Fruit fly (Drosophila melanogaster) S2 (cell line): ENCODE measurements around the gene aralar1.
A peak's percentile ranks its signal among the peaks of the same experiment; 100 is the strongest.

Source experiments
- CG8478 ChIP-seq: fragments of >200 bp; optimal IDR thresholded peaks from 2 replicates; lab custom pipeline; 2018
- CTCF ChIP-seq, 2 experiments: fragments of >200 bp; optimal IDR thresholded peaks; 2 replicates each; lab custom pipeline; 2018

The aralar1 gene

dm6 chr3R:30431258-30432114, 24.2 kb downstream of the aralar1 start, which contains the start of gene CG15534:
CG15534 (plus strand) TSS chr3R:30432064.
- no peak for TF ChIP-seq CG8478
- no peak for TF ChIP-seq CTCF (optimal IDR thresholded peaks at IDR 0.05; lab: Kevin White, UChicago)

DNA sequence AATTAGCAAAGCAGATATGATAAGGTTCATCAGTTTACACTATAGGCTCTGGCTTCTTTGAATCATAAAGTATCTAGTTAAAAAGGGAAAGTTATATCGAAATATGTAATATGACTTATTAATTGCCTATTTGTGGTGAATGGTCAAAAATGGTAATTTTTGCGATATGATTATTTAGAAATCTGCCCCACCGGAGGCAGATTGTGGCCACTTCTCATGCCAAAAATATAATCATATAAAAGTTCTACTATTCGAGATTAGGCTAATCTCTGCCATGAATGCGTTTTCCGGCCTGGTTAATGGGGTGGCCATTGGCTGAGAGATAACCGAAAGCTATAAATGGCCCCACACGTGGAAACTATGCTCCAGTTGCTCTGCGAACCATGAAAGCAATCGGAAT, 27.2 kb downstream of the aralar1 start, which contains the start of gene CG15533:
CG15533 (plus strand) TSS at position 362 of the 400 bp plus-strand sequence.
- TF ChIP-seq CTCF (optimal IDR thresholded peaks at IDR 0.05; lab: Kevin White, UChicago) (no peak), CG8478 (no peak)

DNA sequence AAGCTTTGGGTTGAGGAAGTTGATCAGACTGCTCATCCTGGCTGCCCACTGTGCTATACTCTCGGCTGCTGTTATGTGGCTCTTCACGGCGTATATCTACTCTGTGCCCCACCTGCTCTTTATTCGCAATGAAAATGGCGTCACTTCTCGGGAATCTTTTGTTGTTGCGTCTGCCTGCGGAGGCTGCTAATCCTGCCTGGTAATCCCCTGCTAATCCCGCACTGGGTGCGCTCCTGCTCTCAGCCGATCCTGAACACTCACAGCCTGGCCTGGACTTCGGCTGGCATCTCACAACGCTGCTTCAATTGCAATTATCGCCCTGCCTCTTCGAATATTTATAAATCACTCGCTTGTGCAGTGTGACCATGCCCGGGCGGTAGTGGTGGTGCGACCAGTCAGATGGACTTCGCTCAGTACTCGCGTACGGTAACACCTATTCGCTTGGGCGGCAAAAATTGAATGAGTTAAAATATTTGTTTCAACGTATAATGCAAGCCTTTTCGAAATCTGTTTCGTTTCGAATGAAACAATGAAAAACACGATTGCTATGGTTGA, 27.8 kb downstream of the aralar1 start, which contains the start of gene CG2218:
CG2218 (minus strand) TSS at position 472 of the 555 bp plus-strand sequence.
- TF ChIP-seq CTCF (optimal IDR thresholded peaks at IDR 0.05; lab: Kevin White, UChicago) (peak; percentile 1 to 44), CG8478 (no peak)

DNA sequence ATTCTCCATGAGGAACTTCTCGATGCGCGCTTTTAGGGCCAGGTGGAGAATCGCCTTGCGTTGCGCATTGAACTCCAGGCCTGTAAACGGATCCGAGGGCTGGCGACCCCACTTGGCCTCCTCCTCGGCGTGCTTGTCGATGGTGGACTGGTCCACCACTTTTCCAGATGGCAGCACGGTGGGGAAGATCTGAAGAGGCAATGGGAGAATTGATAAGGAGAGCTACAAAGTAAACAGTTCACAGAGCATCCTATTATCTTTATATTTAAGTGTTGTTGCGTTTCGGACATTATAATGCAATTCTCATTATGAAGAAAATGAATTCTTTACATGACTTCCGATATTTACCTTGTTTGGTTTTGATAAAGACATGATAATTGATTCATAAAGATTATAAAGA, 29.0 kb downstream of the aralar1 start:
- no peak for TF ChIP-seq CG8478
- TF ChIP-seq CTCF (optimal IDR thresholded peaks at IDR 0.05; lab: Kevin White, UChicago): no peak

DNA sequence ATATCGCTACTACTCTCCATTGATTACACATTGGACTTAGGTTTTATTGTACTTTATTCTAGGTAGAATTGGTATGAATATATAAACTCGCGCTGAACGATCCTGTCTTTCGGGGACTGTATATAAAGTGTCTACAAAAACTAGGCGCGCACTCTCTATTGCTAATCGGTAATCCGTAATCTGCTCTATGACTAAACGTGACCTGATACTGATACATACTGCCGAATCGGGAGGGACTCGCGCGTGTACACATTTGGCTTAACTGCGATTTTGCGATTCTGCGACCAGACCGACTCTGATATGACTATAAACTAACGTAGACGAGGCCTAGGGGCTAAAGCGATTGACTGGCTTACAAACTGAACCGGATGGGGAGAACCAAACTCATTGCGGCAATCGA, 30.0 kb downstream of the aralar1 start:
- no peak for TF ChIP-seq CG8478
- no peak for TF ChIP-seq CTCF (optimal IDR thresholded peaks at IDR 0.05; lab: Kevin White, UChicago)

DNA sequence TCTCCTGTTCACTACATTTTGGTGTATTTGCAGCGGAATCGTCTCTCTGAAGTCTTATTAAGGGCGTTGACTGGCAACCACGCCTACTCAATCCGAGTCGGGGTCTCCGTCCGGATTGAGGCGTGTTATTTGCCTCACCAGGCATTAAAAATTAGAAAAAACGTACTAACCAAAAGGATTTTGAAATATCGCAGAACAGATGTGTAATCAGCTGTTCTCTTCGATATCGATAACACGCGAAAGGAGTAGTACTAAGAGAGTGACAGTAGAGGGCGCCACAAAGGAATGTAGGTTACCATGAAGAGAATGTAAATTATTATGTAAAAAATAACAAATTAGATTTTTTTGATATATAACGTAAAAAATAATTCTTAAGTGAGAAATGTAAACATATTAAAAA, 30.7 kb downstream of the aralar1 start, which contains the start of gene CG15536:
CG15536 (minus strand) TSS at position 170 of the 400 bp plus-strand sequence.
- no peak for TF ChIP-seq CG8478
- TF ChIP-seq CTCF (optimal IDR thresholded peaks at IDR 0.05; lab: Kevin White, UChicago): peak; percentile 82 to 90

- TF ChIP-seq CTCF (optimal IDR thresholded peaks at IDR 0.05; lab: Kevin White, UChicago): peak in 1 of 2 experiments; percentile 42
- TF ChIP-seq CG8478: no peak
Observed at dm6 chr3R:30423695-30424094, 32.0 kb downstream of the aralar1 start, which contains the start of the genes CG15535 and mRpS18C. CG15535 (minus strand) TSS chr3R:30423929. mRpS18C (plus strand) TSS chr3R:30423974.

- no peak for TF ChIP-seq CTCF (optimal IDR thresholded peaks at IDR 0.05; lab: Kevin White, UChicago)
- TF ChIP-seq CG8478: no peak
Observed at dm6 chr3R:30422871-30423270, 32.8 kb downstream of the aralar1 start, which contains the start of the genes CG2217 and CG42740. CG2217 (minus strand) TSS chr3R:30422971. CG42740 (minus strand) TSS chr3R:30422971.

DNA sequence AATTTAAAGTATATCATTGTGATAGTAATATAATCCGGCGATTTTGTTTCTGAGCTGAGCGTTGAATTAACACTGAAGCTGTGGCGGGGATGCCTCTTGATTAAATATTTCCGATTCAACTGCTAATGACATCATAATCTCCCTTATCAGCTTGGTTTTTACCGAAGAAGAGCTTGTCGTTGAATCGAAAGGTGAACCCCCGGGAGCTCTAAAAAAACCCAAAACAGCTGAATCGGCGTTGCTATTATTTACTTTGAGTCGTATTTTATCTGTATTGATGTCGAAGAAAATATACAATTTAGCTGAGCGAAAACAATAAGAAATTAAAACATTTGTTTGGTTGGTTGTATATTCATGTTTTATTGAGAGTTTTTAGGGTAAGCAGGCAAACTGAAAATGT, 36.5 kb downstream of the aralar1 start:
- no peak for TF ChIP-seq CG8478
- TF ChIP-seq CTCF (optimal IDR thresholded peaks at IDR 0.05; lab: Kevin White, UChicago): no peak

dm6 chr3R:30416765-30417274, 38.8 kb downstream of the aralar1 start:
- no peak for TF ChIP-seq CTCF (optimal IDR thresholded peaks at IDR 0.05; lab: Kevin White, UChicago)
- no peak for TF ChIP-seq CG8478

DNA sequence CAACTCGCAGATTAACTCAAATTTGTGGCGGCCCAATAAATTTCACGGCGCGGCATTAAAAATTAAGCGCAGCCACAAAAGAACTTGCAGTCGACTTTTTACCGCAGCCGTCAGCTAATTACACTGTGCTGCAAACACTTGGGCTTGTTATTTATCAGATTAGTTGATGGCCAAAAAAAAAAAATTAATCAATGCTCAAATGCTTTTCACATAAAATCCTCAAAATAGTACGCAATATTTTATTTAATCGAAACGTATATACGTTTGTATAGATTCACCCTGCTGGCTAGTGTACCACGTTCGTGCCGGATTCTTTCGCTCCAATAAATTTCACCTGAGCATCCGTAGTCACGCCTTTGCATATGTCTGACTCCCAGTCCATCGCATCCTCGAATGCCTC, 41.9 kb downstream of the aralar1 start:
- TF ChIP-seq CTCF (optimal IDR thresholded peaks at IDR 0.05; lab: Kevin White, UChicago) (no peak), CG8478 (no peak)

dm6 chr3R:30406482-30406881, 49.2 kb downstream of the aralar1 start:
- no peak for TF ChIP-seq CG8478
- no peak for TF ChIP-seq CTCF (optimal IDR thresholded peaks at IDR 0.05; lab: Kevin White, UChicago)
